Worm (Caenorhabditis elegans): ENCODE results near the gene tost-1.

tost-1 gene

ce11 chrIII:4917960-4918712 lies 40.0 kb upstream of the tost-1 start, which contains the start of gene rpb-8:
TSS of gene rpb-8 (minus strand) at chrIII:4918008.
- TF ChIP-seq crh-2 (tag; optimal IDR thresholded peaks at IDR 0.05), result peak; percentile 45
- TF ChIP-seq lin-11 (tag; optimal IDR thresholded peaks at IDR 0.05), result peak; percentile 1
- TF ChIP-seq lin-13 (GFP tag; optimal IDR thresholded peaks at IDR 0.05), result peak; percentile 46
- TF ChIP-seq elt-1 (tag; optimal IDR thresholded peaks at IDR 0.05), result no peak
- peak; percentile 18 for TF ChIP-seq sma-3 (GFP tag; optimal IDR thresholded peaks at IDR 0.05)
- peak; percentile 18 for TF ChIP-seq blmp-1 (tag; optimal IDR thresholded peaks at IDR 0.05; ENCODE audit: insufficient read depth)
- peak; percentile 64 for TF ChIP-seq C34F6.9 (tag; optimal IDR thresholded peaks at IDR 0.05)
- no peak for TF ChIP-seq unc-39 (tag; optimal IDR thresholded peaks at IDR 0.05)
- TF ChIP-seq mab-5 (tag; optimal IDR thresholded peaks at IDR 0.05), result no peak
- peak; percentile 89 for TF ChIP-seq gmeb-1 (tag; optimal IDR thresholded peaks at IDR 0.05)
- TF ChIP-seq snpc-4 (tag; optimal IDR thresholded peaks at IDR 0.05), result peak; percentile 13
- no peak for TF ChIP-seq R02D3.7 (tag; optimal IDR thresholded peaks at IDR 0.05)
- peak; percentile 14 to 75 for TF ChIP-seq lsy-2 (tag; optimal IDR thresholded peaks at IDR 0.05)
- TF ChIP-seq ztf-1 (GFP tag; conservative IDR thresholded peaks at IDR 0.05), result no peak
- TF ChIP-seq unc-55 (GFP tag; optimal IDR thresholded peaks at IDR 0.05), result peak; percentile 90
- TF ChIP-seq ama-1 (optimal IDR thresholded peaks at IDR 0.05), result peak; percentile 44
- TF ChIP-seq sma-9 (GFP tag; optimal IDR thresholded peaks at IDR 0.05), result peak; percentile 13
- no peak for TF ChIP-seq sma-9 (tag; optimal IDR thresholded peaks at IDR 0.05)
- peak; percentile 29 for TF ChIP-seq F13H6.1 (tag; optimal IDR thresholded peaks at IDR 0.05)
- TF ChIP-seq nhr-21 (tag; optimal IDR thresholded peaks at IDR 0.05), result peak; percentile 3
- TF ChIP-seq fos-1 (tag; optimal IDR thresholded peaks at IDR 0.05), result peak; percentile 29
- peak; percentile 55 for TF ChIP-seq nhr-129 (tag; optimal IDR thresholded peaks at IDR 0.05)
- TF ChIP-seq mbf-1 (tag; optimal IDR thresholded peaks at IDR 0.05), result no peak
- peak; percentile 16 for TF ChIP-seq nhr-25 (tag; optimal IDR thresholded peaks at IDR 0.05)
- TF ChIP-seq nhr-237 (tag; optimal IDR thresholded peaks at IDR 0.05), result no peak
- TF ChIP-seq nhr-10 (tag; optimal IDR thresholded peaks at IDR 0.05), result no peak

- no peak for TF ChIP-seq peb-1 (tag; optimal IDR thresholded peaks at IDR 0.05)
- TF ChIP-seq ceh-16 (tag; optimal IDR thresholded peaks at IDR 0.05), result no peak
- TF ChIP-seq ztf-1 (GFP tag; conservative IDR thresholded peaks at IDR 0.05), result no peak
- no peak for TF ChIP-seq unc-55 (GFP tag; optimal IDR thresholded peaks at IDR 0.05)
- TF ChIP-seq mdl-1 (tag; optimal IDR thresholded peaks at IDR 0.05), result no peak
- no peak for TF ChIP-seq nhr-237 (tag; optimal IDR thresholded peaks at IDR 0.05)
- no peak for TF ChIP-seq R02D3.7 (tag; optimal IDR thresholded peaks at IDR 0.05)
- TF ChIP-seq sma-3 (GFP tag; optimal IDR thresholded peaks at IDR 0.05), result no peak
- no peak for TF ChIP-seq lin-11 (tag; optimal IDR thresholded peaks at IDR 0.05)
- no peak for TF ChIP-seq unc-39 (tag; optimal IDR thresholded peaks at IDR 0.05)
- no peak for TF ChIP-seq lsy-2 (tag; optimal IDR thresholded peaks at IDR 0.05)
- no peak for TF ChIP-seq lin-13 (GFP tag; optimal IDR thresholded peaks at IDR 0.05)
Measured at ce11 chrIII:4917077-4917476, 39.0 kb upstream of the tost-1 start, which contains the start of gene rars-1. TSS of gene rars-1 (minus strand) at chrIII:4917177.

- TF ChIP-seq nhr-25 (tag; optimal IDR thresholded peaks at IDR 0.05), result no peak
- no peak for TF ChIP-seq nhr-21 (tag; optimal IDR thresholded peaks at IDR 0.05)
- TF ChIP-seq lin-13 (GFP tag; optimal IDR thresholded peaks at IDR 0.05), result no peak
- TF ChIP-seq mbf-1 (tag; optimal IDR thresholded peaks at IDR 0.05), result no peak
- TF ChIP-seq nhr-77 (tag; optimal IDR thresholded peaks at IDR 0.05), result no peak
- TF ChIP-seq lsy-2 (tag; optimal IDR thresholded peaks at IDR 0.05), result no peak
Measured at ce11 chrIII:4913736-4914135, 35.6 kb upstream of the tost-1 start.

- TF ChIP-seq Y55F3AM.14 (GFP tag; optimal IDR thresholded peaks at IDR 0.05) (no peak), nhr-12 (tag; optimal IDR thresholded peaks at IDR 0.05) (no peak), nhr-77 (tag; optimal IDR thresholded peaks at IDR 0.05) (no peak), F13H6.1 (tag; optimal IDR thresholded peaks at IDR 0.05) (peak; percentile 68), nhr-21 (tag; optimal IDR thresholded peaks at IDR 0.05) (no peak), nhr-11 (tag; optimal IDR thresholded peaks at IDR 0.05) (no peak), ztf-1 (GFP tag; conservative IDR thresholded peaks at IDR 0.05) (no peak), skn-1 (tag; optimal IDR thresholded peaks at IDR 0.05) (no peak), lin-13 (GFP tag; optimal IDR thresholded peaks at IDR 0.05) (peak; percentile 41), sma-3 (GFP tag; optimal IDR thresholded peaks at IDR 0.05) (peak; percentile 75), elt-1 (tag; optimal IDR thresholded peaks at IDR 0.05) (no peak), ceh-82 (tag; optimal IDR thresholded peaks at IDR 0.05) (no peak), mbf-1 (tag; optimal IDR thresholded peaks at IDR 0.05) (no peak), ztf-11 (tag; optimal IDR thresholded peaks at IDR 0.05) (no peak), zag-1 (tag; optimal IDR thresholded peaks at IDR 0.05) (no peak), gmeb-1 (tag; optimal IDR thresholded peaks at IDR 0.05) (peak; percentile 53), lsy-2 (tag; optimal IDR thresholded peaks at IDR 0.05) (peak; percentile 43 to 73), ceh-16 (tag; optimal IDR thresholded peaks at IDR 0.05) (no peak), snpc-4 (tag; optimal IDR thresholded peaks at IDR 0.05) (no peak), sma-9 (GFP tag; optimal IDR thresholded peaks at IDR 0.05) (peak; percentile 67), sma-9 (tag; optimal IDR thresholded peaks at IDR 0.05) (no peak), R02D3.7 (tag; optimal IDR thresholded peaks at IDR 0.05) (no peak), mdl-1 (tag; optimal IDR thresholded peaks at IDR 0.05) (no peak), ZK546.5 (tag; optimal IDR thresholded peaks at IDR 0.05) (no peak), sem-4 (tag; optimal IDR thresholded peaks at IDR 0.05) (no peak), egl-27 (tag; optimal IDR thresholded peaks at IDR 0.05) (no peak), lin-11 (tag; optimal IDR thresholded peaks at IDR 0.05) (no peak), fos-1 (tag; optimal IDR thresholded peaks at IDR 0.05) (peak; percentile 11), nhr-25 (tag; optimal IDR thresholded peaks at IDR 0.05) (peak; percentile 44), nhr-6 (tag; optimal IDR thresholded peaks at IDR 0.05) (no peak), unc-55 (GFP tag; optimal IDR thresholded peaks at IDR 0.05) (peak; percentile 74), unc-62 (GFP tag; optimal IDR thresholded peaks at IDR 0.05) (no peak), nhr-10 (tag; optimal IDR thresholded peaks at IDR 0.05) (no peak), unc-39 (tag; optimal IDR thresholded peaks at IDR 0.05) (no peak)
Measured at ce11 chrIII:4912317-4912716, 34.2 kb upstream of the tost-1 start, which contains the start of the genes F26F4.9 and cee-1. TSS of gene F26F4.9 (minus strand) at chrIII:4912521. TSS of gene cee-1 (plus strand) at chrIII:4912699.

Data from whole organism, L2 larva.